Fruit fly (Drosophila melanogaster) whole organism, embryonic: ENCODE data around the gene CG11562.
A peak's percentile ranks its signal among the peaks of the same experiment; 100 is the strongest.

ENCODE experiments used
- Asciz ChIP-seq: fragments of 200-800 bp; sonication (Bioruptor generic); optimal IDR thresholded peaks from 2 replicates; lab custom pipeline; 2017; ENCODE audit warnings: missing biosample characterization, mild to moderate bottlenecking, missing genetic modification characterization, missing genetic modification reagents
- Bgb ChIP-seq: fragments of 200-800 bp; sonication (Bioruptor generic); IDR thresholded peaks from 2 replicates; pipeline ENCODE4 v1.3.6; 2022; ENCODE audit warnings: missing biosample characterization, missing genetic modification characterization; ENCODE audit not compliant: partially characterized antibody
- CG10654 ChIP-seq: fragments of 200-800 bp; sonication (Bioruptor generic); optimal IDR thresholded peaks from 2 replicates; lab custom pipeline; 2016; ENCODE audit warnings: missing biosample characterization, missing genetic modification characterization
- CG1233 ChIP-seq: fragments of 200-800 bp; sonication (Bioruptor generic); optimal IDR thresholded peaks from 4 replicates; lab custom pipeline; 2018; ENCODE audit warnings: missing biosample characterization, mild to moderate bottlenecking, missing genetic modification characterization
- CG12769 ChIP-seq: fragments of 200-800 bp; sonication (Bioruptor generic); optimal IDR thresholded peaks from 2 replicates; lab custom pipeline; 2019; ENCODE audit warnings: missing biosample characterization, mild to moderate bottlenecking, missing genetic modification characterization, moderate library complexity
- CG14050 ChIP-seq: fragments of 200-800 bp; sonication (Bioruptor generic); IDR thresholded peaks from 3 replicates; pipeline ENCODE4 v1.3.6; 2022; ENCODE audit warnings: missing biosample characterization, missing genetic modification characterization
- CG14441 ChIP-seq: fragments of 200-800 bp; sonication (Bioruptor generic); IDR thresholded peaks from 2 replicates; pipeline ENCODE4 v1.3.6; 2022; ENCODE audit warnings: missing biosample characterization, missing genetic modification characterization
- CG15514 ChIP-seq: fragments of 200-800 bp; sonication (Bioruptor generic); optimal IDR thresholded peaks from 3 replicates; lab custom pipeline; 2017; ENCODE audit warnings: missing biosample characterization, missing genetic modification characterization, mild to moderate bottlenecking, moderate library complexity, missing genetic modification reagents
- CG1603 ChIP-seq: fragments of 200-800 bp; sonication (Bioruptor generic); optimal IDR thresholded peaks from 2 replicates; lab custom pipeline; 2019; ENCODE audit warnings: missing biosample characterization, mild to moderate bottlenecking, missing genetic modification characterization, moderate library complexity
- CG16815 ChIP-seq: fragments of 200-800 bp; sonication (Bioruptor generic); optimal IDR thresholded peaks from 3 replicates; lab custom pipeline; 2017; ENCODE audit warnings: missing biosample characterization, mild to moderate bottlenecking, missing genetic modification characterization
- CG17186 ChIP-seq: fragments of 200-800 bp; sonication (Bioruptor generic); optimal IDR thresholded peaks from 3 replicates; lab custom pipeline; 2017; ENCODE audit warnings: missing biosample characterization, missing genetic modification reagents, missing genetic modification characterization
- CG17829 ChIP-seq: fragments of 200-800 bp; optimal IDR thresholded peaks from 2 replicates; lab custom pipeline; 2019; ENCODE audit warnings: missing biosample characterization, mild to moderate bottlenecking, missing genetic modification characterization, moderate library complexity
- CG2199 ChIP-seq: fragments of 200-800 bp; sonication (Bioruptor generic); IDR thresholded peaks from 3 replicates; pipeline ENCODE4 v1.3.6; 2022; ENCODE audit warnings: missing biosample characterization, missing genetic modification characterization
- CG3163 ChIP-seq: fragments of 200-800 bp; sonication (Bioruptor generic); optimal IDR thresholded peaks from 3 replicates; lab custom pipeline; 2016; ENCODE audit warnings: missing biosample characterization, missing genetic modification characterization
- CG33557 ChIP-seq: fragments of 200-800 bp; sonication (Bioruptor generic); optimal IDR thresholded peaks from 2 replicates; lab custom pipeline; 2019; ENCODE audit warnings: missing biosample characterization, mild to moderate bottlenecking, missing genetic modification characterization, moderate library complexity
- CG4328 ChIP-seq: fragments of 200-800 bp; sonication (Bioruptor generic); optimal IDR thresholded peaks from 3 replicates; lab custom pipeline; 2017; ENCODE audit warnings: missing biosample characterization, missing genetic modification reagents, missing genetic modification characterization
- CG4424 ChIP-seq: fragments of 200-800 bp; sonication (Bioruptor generic); optimal IDR thresholded peaks from 3 replicates; lab custom pipeline; 2016; ENCODE audit warnings: missing biosample characterization, missing genetic modification characterization
- CG5953 ChIP-seq: fragments of 200-800 bp; sonication (Bioruptor generic); IDR thresholded peaks from 2 replicates; pipeline ENCODE4 v1.3.6; 2022; ENCODE audit warnings: missing biosample characterization, missing genetic modification characterization
- CG6272 ChIP-seq: fragments of 200-800 bp; sonication (Bioruptor generic); IDR thresholded peaks from 2 replicates; pipeline ENCODE4 v1.3.6; 2022; ENCODE audit warnings: missing biosample characterization, missing genetic modification characterization
- CG8765 ChIP-seq: fragments of 200-800 bp; sonication (Bioruptor generic); IDR thresholded peaks from 2 replicates; pipeline ENCODE4 v1.3.6; 2022; ENCODE audit warnings: missing biosample characterization, missing genetic modification characterization
- CG9932 ChIP-seq: fragments of 200-800 bp; sonication (Bioruptor generic); IDR thresholded peaks from 2 replicates; pipeline ENCODE4 v1.3.6; 2022; ENCODE audit warnings: missing biosample characterization, missing genetic modification characterization
- Dfd ChIP-seq, 2 experiments: fragments of >200 bp; optimal IDR thresholded peaks; 2 replicates each; lab custom pipeline; 2017; ENCODE audit warnings: missing biosample characterization in 2 of 2, missing genetic modification characterization in 2 of 2
- Doc3 ChIP-seq: fragments of 200-800 bp; sonication (Bioruptor generic); IDR thresholded peaks from 3 replicates; pipeline ENCODE4 v1.3.6; 2022; ENCODE audit warnings: missing biosample characterization, missing genetic modification characterization; ENCODE audit not compliant: partially characterized antibody
- Gug ChIP-seq: fragments of 200-800 bp; sonication (Bioruptor generic); IDR thresholded peaks from 4 replicates; pipeline ENCODE4 v1.3.6; 2022; ENCODE audit warnings: missing biosample characterization, missing genetic modification characterization
- HmgZ ChIP-seq: fragments of 200-800 bp; sonication (Bioruptor generic); optimal IDR thresholded peaks from 2 replicates; lab custom pipeline; 2018; ENCODE audit warnings: missing biosample characterization, mild to moderate bottlenecking, missing genetic modification characterization
- Hmr ChIP-seq: fragments of 200-800 bp; sonication (Bioruptor generic); optimal IDR thresholded peaks from 3 replicates; lab custom pipeline; 2017; ENCODE audit warnings: mild to moderate bottlenecking, missing biosample characterization, missing genetic modification reagents, missing genetic modification characterization
- Hsf ChIP-seq: fragments of 200-800 bp; sonication (Bioruptor generic); optimal IDR thresholded peaks from 3 replicates; lab custom pipeline; 2016; ENCODE audit warnings: missing biosample characterization, missing genetic modification characterization
- NFAT ChIP-seq: fragments of 200-800 bp; sonication (Bioruptor generic); IDR thresholded peaks from 2 replicates; pipeline ENCODE4 v1.3.6; 2022; ENCODE audit warnings: missing biosample characterization, missing genetic modification characterization
- Six4 ChIP-seq: fragments of 200-800 bp; sonication (Bioruptor generic); optimal IDR thresholded peaks from 2 replicates; lab custom pipeline; 2016; ENCODE audit warnings: missing biosample characterization, missing genetic modification characterization
- Stat92E ChIP-seq, 3 experiments: fragments of >200 bp in 2 of 3; fragments of 200-800 bp in 1 of 3; sonication (Bioruptor generic) in 1 of 3; optimal IDR thresholded peaks; 2 replicates each; lab custom pipeline; 2017 to 2019; ENCODE audit warnings: missing biosample characterization in 3 of 3, missing genetic modification characterization in 3 of 3, mild to moderate bottlenecking in 1 of 3, moderate library complexity in 1 of 3
- ap ChIP-seq: fragments of 200-800 bp; sonication (Bioruptor generic); IDR thresholded peaks from 2 replicates; pipeline ENCODE4 v1.3.6; 2022; ENCODE audit warnings: missing biosample characterization, missing genetic modification characterization
- cad ChIP-seq: fragments of >200 bp; optimal IDR thresholded peaks from 2 replicates; lab custom pipeline; 2017; ENCODE audit warnings: missing biosample characterization, missing genetic modification characterization
- chinmo ChIP-seq: fragments of 200-800 bp; sonication (Bioruptor generic); IDR thresholded peaks from 4 replicates; pipeline ENCODE4 v1.3.6; 2022; ENCODE audit warnings: missing biosample characterization, missing genetic modification characterization; ENCODE audit not compliant: partially characterized antibody
- chm ChIP-seq: fragments of 200-800 bp; sonication (Bioruptor generic); IDR thresholded peaks from 2 replicates; pipeline ENCODE4 v1.3.6; 2022; ENCODE audit warnings: missing biosample characterization, missing genetic modification characterization
- crc ChIP-seq: fragments of 200-800 bp; sonication (Bioruptor generic); optimal IDR thresholded peaks from 2 replicates; lab custom pipeline; 2016; ENCODE audit warnings: missing biosample characterization, missing genetic modification characterization
- exex ChIP-seq: fragments of 200-800 bp; sonication (Bioruptor generic); optimal IDR thresholded peaks from 4 replicates; lab custom pipeline; 2018; ENCODE audit warnings: missing biosample characterization, mild to moderate bottlenecking, missing genetic modification characterization, moderate library complexity
- eyg ChIP-seq: fragments of 200-800 bp; sonication (Bioruptor generic); optimal IDR thresholded peaks from 3 replicates; lab custom pipeline; 2016; ENCODE audit warnings: missing biosample characterization, missing genetic modification characterization
- fd102C ChIP-seq: fragments of 200-800 bp; sonication (Bioruptor generic); optimal IDR thresholded peaks from 2 replicates; lab custom pipeline; 2018; ENCODE audit warnings: missing biosample characterization, mild to moderate bottlenecking, missing genetic modification characterization, moderate library complexity
- ham ChIP-seq: fragments of 200-800 bp; sonication (Bioruptor generic); IDR thresholded peaks from 2 replicates; pipeline ENCODE4 v1.3.6; 2022; ENCODE audit warnings: missing biosample characterization, missing genetic modification characterization
- her ChIP-seq: fragments of 200-800 bp; sonication (Bioruptor generic); optimal IDR thresholded peaks from 2 replicates; lab custom pipeline; 2016; ENCODE audit warnings: missing biosample characterization, missing genetic modification characterization
- kay ChIP-seq: fragments of 200-800 bp; sonication (Bioruptor generic); optimal IDR thresholded peaks from 2 replicates; lab custom pipeline; 2016; ENCODE audit warnings: missing biosample characterization, missing genetic modification characterization
- lab ChIP-seq: fragments of 200-800 bp; sonication (Bioruptor generic); optimal IDR thresholded peaks from 3 replicates; lab custom pipeline; 2017; ENCODE audit warnings: missing biosample characterization, missing genetic modification characterization, mild to moderate bottlenecking, moderate library complexity, missing genetic modification reagents
- pnt ChIP-seq: fragments of 200-800 bp; sonication (Bioruptor generic); optimal IDR thresholded peaks from 3 replicates; lab custom pipeline; 2016; ENCODE audit warnings: missing biosample characterization, missing genetic modification characterization
- run ChIP-seq: fragments of 200-800 bp; sonication (Bioruptor generic); optimal IDR thresholded peaks from 3 replicates; lab custom pipeline; 2018; ENCODE audit warnings: missing biosample characterization, mild to moderate bottlenecking, missing genetic modification characterization
- ssp ChIP-seq: fragments of 200-800 bp; sonication (Bioruptor generic); IDR thresholded peaks from 2 replicates; pipeline ENCODE4 v1.3.6; 2022; ENCODE audit warnings: missing biosample characterization, missing genetic modification characterization
- tgo ChIP-seq: fragments of 200-800 bp; sonication (Bioruptor generic); IDR thresholded peaks from 3 replicates; pipeline ENCODE4 v1.3.6; 2022; ENCODE audit warnings: missing biosample characterization, missing genetic modification characterization
- vfl ChIP-seq: fragments of 200-800 bp; sonication (Bioruptor generic); optimal IDR thresholded peaks from 2 replicates; lab custom pipeline; 2016; ENCODE audit warnings: missing biosample characterization, missing genetic modification characterization
- zen ChIP-seq: fragments of 200-800 bp; sonication (Bioruptor generic); optimal IDR thresholded peaks from 3 replicates; lab custom pipeline; 2018; ENCODE audit warnings: missing biosample characterization, mild to moderate bottlenecking, missing genetic modification characterization, moderate library complexity
- zfh1 ChIP-seq: fragments of 200-800 bp; sonication (Bioruptor generic); IDR thresholded peaks from 3 replicates; pipeline ENCODE4 v1.3.6; 2022; ENCODE audit warnings: missing biosample characterization, missing genetic modification characterization
- zfh2 ChIP-seq: fragments of 200-800 bp; sonication (Bioruptor generic); optimal IDR thresholded peaks from 2 replicates; lab custom pipeline; 2016; ENCODE audit warnings: missing biosample characterization, missing genetic modification characterization

Gene CG11562

DNA sequence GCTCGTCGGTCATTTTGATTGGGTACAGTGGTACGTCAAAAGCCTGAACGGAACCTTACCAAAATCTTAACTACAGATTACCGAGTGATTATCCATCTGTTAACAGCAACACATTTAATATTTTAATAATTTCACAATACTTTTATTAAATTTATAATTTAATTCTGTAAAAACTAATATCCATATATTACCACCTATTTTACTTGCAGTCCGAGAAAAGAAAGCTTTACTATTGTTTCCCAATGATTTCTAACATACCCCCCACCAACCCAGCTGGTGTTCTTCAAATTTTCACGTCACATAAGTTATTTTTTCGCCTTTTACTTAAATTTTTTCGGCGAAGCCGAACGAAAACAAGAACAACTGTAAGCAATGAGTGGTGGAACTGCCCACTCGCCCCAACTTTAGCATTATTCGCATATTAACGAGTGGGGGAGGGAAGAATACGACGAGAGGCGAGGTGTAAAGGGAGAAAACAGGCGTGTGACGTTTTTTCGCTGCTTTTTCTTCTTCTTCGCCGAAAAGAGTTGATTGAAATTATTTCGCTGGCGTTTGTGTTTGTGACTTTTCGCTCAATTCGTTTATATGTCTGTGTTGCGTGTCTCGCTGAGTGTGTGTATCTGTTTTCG lies 44.3 kb upstream of the CG11562 start (continued):
- peak; percentile 77 for TF ChIP-seq CG12769
- no peak for TF ChIP-seq vfl (GFP tag; lab: Kevin White, UChicago)
- TF ChIP-seq exex (tag; lab: Kevin White, UChicago), result peak; percentile 44
- TF ChIP-seq HmgZ (tag; lab: Kevin White, UChicago), result peak; percentile 20
- no peak for TF ChIP-seq chm
- peak; percentile 72 for TF ChIP-seq CG9932 (GFP tag; lab: Robert Waterston, UW)
- TF ChIP-seq eyg (GFP tag; lab: Kevin White, UChicago), result no peak
- no peak for TF ChIP-seq CG15514 (GFP tag; lab: Kevin White, UChicago)
- TF ChIP-seq ham (GFP tag; lab: Robert Waterston, UW), result no peak
- TF ChIP-seq Bgb (GFP tag; lab: Robert Waterston, UW), result peak; percentile 42; the same call in 1 of the 2 replicates
- TF ChIP-seq cad, result no peak
- TF ChIP-seq CG6272, result no peak
- TF ChIP-seq Stat92E (GFP tag; optimal IDR thresholded peaks at IDR 0.05; lab: Kevin White, UChicago), result no peak
- TF ChIP-seq zfh1 (GFP tag; lab: Robert Waterston, UW), result no peak
- TF ChIP-seq crc (GFP tag; lab: Kevin White, UChicago), result no peak
- 0 out of 2 replicates have a peak, but pooled peaks have one; percentile 38 for TF ChIP-seq CG14441 (GFP tag; lab: Robert Waterston, UW)
- TF ChIP-seq Doc3 (GFP tag; lab: Robert Waterston, UW), result no peak
- no peak for TF ChIP-seq run (tag; lab: Kevin White, UChicago)
- peak; percentile 40 for TF ChIP-seq CG4328 (GFP tag; lab: Kevin White, UChicago)
- no peak for TF ChIP-seq CG14050
- no peak for TF ChIP-seq ap (GFP tag; lab: Robert Waterston, UW)
- no peak for TF ChIP-seq fd102C (GFP tag; lab: Kevin White, UChicago)
- peak; percentile 31; the same call in 1 of the 3 replicates for TF ChIP-seq tgo (GFP tag; lab: Robert Waterston, UW)
- peak; percentile 9 for TF ChIP-seq Asciz (GFP tag; lab: Kevin White, UChicago)
- 0 out of 3 replicates have a peak, but pooled peaks have one; percentile 32 for TF ChIP-seq CG2199 (GFP tag; lab: Robert Waterston, UW)
- TF ChIP-seq CG10654 (GFP tag; lab: Kevin White, UChicago), result peak; percentile 22
- no peak for TF ChIP-seq CG8765 (GFP tag; lab: Robert Waterston, UW)
- TF ChIP-seq Hsf, result no peak
- no peak for TF ChIP-seq CG5953 (GFP tag; lab: Robert Waterston, UW)
- no peak; the same call in 1 of the 2 replicates for TF ChIP-seq NFAT (GFP tag; lab: Robert Waterston, UW)
- TF ChIP-seq Dfd (GFP tag; optimal IDR thresholded peaks at IDR 0.05; lab: Kevin White, UChicago), result no peak
- TF ChIP-seq kay (GFP tag; lab: Kevin White, UChicago), result no peak
- no peak for TF ChIP-seq her (GFP tag; lab: Kevin White, UChicago)
- peak; percentile 41 for TF ChIP-seq CG1233 (GFP tag; lab: Kevin White, UChicago)
- no peak for TF ChIP-seq CG17186
- TF ChIP-seq CG33557 (GFP tag; lab: Kevin White, UChicago), result no peak
- peak; percentile 37 for TF ChIP-seq CG4424 (GFP tag; lab: Kevin White, UChicago)
- no peak for TF ChIP-seq CG1603 (tag; lab: Kevin White, UChicago)
- TF ChIP-seq zfh2 (GFP tag; lab: Kevin White, UChicago), result peak; percentile 24
- peak; percentile 46 for TF ChIP-seq CG16815 (GFP tag; lab: Kevin White, UChicago)
- no peak for TF ChIP-seq CG3163 (GFP tag; lab: Kevin White, UChicago)
- TF ChIP-seq lab (GFP tag; lab: Kevin White, UChicago), result peak; percentile 87
- no peak for TF ChIP-seq ssp (GFP tag; lab: Robert Waterston, UW)
- peak; percentile 8; the same call in 2 of the 4 replicates for TF ChIP-seq Gug (GFP tag; lab: Robert Waterston, UW)
- peak; percentile 54 for TF ChIP-seq CG17829
- TF ChIP-seq Hmr (GFP tag; lab: Kevin White, UChicago), result peak; percentile 83
- no peak for TF ChIP-seq Six4
- TF ChIP-seq zen (tag; lab: Kevin White, UChicago), result no peak
- TF ChIP-seq pnt (GFP tag; lab: Kevin White, UChicago), result no peak
- peak; percentile 91; the same call in 3 of the 4 replicates for TF ChIP-seq chinmo (GFP tag; lab: Robert Waterston, UW)
